Fruit fly (Drosophila melanogaster): ENCODE results near the gene CG14238.

CG14238 gene

DNA sequence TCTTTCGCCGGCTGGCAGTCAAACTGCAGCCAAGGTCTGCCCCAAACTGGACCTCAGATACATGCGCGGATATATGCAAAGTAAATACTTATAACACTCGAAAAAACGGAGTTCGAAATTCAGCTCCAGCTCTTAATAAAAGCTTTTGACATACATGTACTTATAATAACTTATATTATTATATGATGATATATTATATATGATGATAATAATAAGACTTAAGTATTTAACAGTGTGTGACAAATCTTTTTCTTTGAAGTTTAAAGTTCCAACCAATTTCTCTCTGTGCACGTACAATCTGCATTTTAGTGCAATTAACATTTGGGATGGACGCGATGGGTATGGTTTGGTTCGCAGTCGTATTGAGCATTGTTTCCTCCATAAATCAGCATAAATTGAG lies 28.4 kb upstream of the CG14238 start (continued):
- TF ChIP-seq CG3919 (GFP tag; optimal IDR thresholded peaks at IDR 0.05) (peak; percentile 30), CG6163 (GFP tag; IDR thresholded peaks at IDR 0.05) (no peak), Sox15 (GFP tag; optimal IDR thresholded peaks at IDR 0.05) (no peak), Met (GFP tag; optimal IDR thresholded peaks at IDR 0.05) (peak; percentile 5), Eip78C (GFP tag) (peak; percentile 83), Hr39 (GFP tag; optimal IDR thresholded peaks at IDR 0.05) (no peak), OdsH (GFP tag; optimal IDR thresholded peaks at IDR 0.05) (peak; percentile 50), CG6854 (GFP tag; optimal IDR thresholded peaks at IDR 0.05) (no peak), CG3032 (tag; optimal IDR thresholded peaks at IDR 0.05) (peak; percentile 22), CG8319 (GFP tag; optimal IDR thresholded peaks at IDR 0.05) (peak; percentile 47), Hr38 (GFP tag; optimal IDR thresholded peaks at IDR 0.05) (no peak), achi (GFP tag; optimal IDR thresholded peaks at IDR 0.05) (peak; percentile 43), pdm3 (GFP tag; optimal IDR thresholded peaks at IDR 0.05) (no peak), acj6 (GFP tag; optimal IDR thresholded peaks at IDR 0.05) (peak; percentile 57), topi (GFP tag; optimal IDR thresholded peaks at IDR 0.05) (peak; percentile 3), salr (GFP tag; optimal IDR thresholded peaks at IDR 0.05) (no peak), CG15336 (GFP tag; IDR thresholded peaks at IDR 0.05) (no peak), Ets21C (GFP tag; optimal IDR thresholded peaks at IDR 0.05) (no peak), CG34406 (GFP tag; optimal IDR thresholded peaks at IDR 0.05) (peak; percentile 61)

DNA sequence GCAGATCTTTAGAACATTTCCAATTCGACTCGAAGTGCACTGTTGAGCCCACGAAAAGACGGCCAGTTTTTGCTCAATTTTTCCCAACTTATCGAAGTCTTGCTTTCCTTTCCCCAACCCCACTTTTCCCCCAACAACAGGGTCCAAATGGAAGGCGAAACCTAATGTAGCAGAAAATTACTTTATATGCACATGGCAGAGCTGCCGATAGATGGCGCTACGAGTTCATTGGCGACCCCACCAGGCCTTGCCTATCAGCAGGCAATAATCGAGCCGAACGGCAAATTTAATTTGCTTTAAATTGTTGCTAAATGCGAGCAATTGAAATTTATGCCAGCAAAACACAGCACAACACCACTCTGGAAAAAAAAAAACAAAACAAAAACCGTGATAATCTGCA lies 25.5 kb upstream of the CG14238 start:
- no peak for TF ChIP-seq fd59A (GFP tag; optimal IDR thresholded peaks at IDR 0.05)
- TF ChIP-seq Eip93F (GFP tag; optimal IDR thresholded peaks at IDR 0.05), result no peak
- no peak for TF ChIP-seq CG32006 (GFP tag; optimal IDR thresholded peaks at IDR 0.05)
- TF ChIP-seq CG11294 (GFP tag; IDR thresholded peaks at IDR 0.05), result no peak
- TF ChIP-seq OdsH (GFP tag; optimal IDR thresholded peaks at IDR 0.05), result no peak
- TF ChIP-seq CG4318 (GFP tag; optimal IDR thresholded peaks at IDR 0.05), result no peak
- TF ChIP-seq CG15336 (GFP tag; IDR thresholded peaks at IDR 0.05), result no peak
- no peak for TF ChIP-seq CG6276 (GFP tag; optimal IDR thresholded peaks at IDR 0.05)
- no peak for TF ChIP-seq CG3032 (tag; optimal IDR thresholded peaks at IDR 0.05)
- TF ChIP-seq Sox15 (GFP tag; optimal IDR thresholded peaks at IDR 0.05), result no peak
- no peak for TF ChIP-seq CG11902 (GFP tag; optimal IDR thresholded peaks at IDR 0.05)
- no peak for TF ChIP-seq spab (GFP tag; optimal IDR thresholded peaks at IDR 0.05)
- TF ChIP-seq CG34406 (GFP tag; optimal IDR thresholded peaks at IDR 0.05), result no peak
- TF ChIP-seq achi (GFP tag; optimal IDR thresholded peaks at IDR 0.05), result no peak
- no peak for TF ChIP-seq dac (GFP tag; optimal IDR thresholded peaks at IDR 0.05)
- no peak for TF ChIP-seq salr (GFP tag; optimal IDR thresholded peaks at IDR 0.05)
- no peak for TF ChIP-seq fd85E (GFP tag; optimal IDR thresholded peaks at IDR 0.05)
- no peak for TF ChIP-seq net (GFP tag; optimal IDR thresholded peaks at IDR 0.05)
- no peak for TF ChIP-seq Lpt (GFP tag; optimal IDR thresholded peaks at IDR 0.05)
- TF ChIP-seq lz (GFP tag; optimal IDR thresholded peaks at IDR 0.05), result no peak

DNA sequence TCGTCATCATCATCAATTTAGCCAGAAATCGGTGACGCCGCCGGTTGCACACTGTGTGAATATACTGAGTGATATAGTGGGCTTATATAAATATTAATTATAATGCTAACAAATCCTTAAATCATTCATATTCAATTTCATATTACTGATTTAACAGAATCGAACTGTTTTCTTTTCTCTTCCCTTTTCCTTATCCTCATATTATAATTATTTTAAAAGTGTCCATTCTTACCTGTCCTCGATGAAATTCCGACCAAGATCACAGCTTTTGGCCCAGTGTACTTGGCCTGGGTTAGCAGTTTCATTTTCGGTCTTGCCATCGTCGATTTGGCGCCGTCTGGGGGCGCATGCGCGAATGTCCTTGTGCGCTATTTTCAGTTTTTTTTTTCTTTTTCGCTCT lies 25.1 kb upstream of the CG14238 start:
- TF ChIP-seq CG3032 (tag; optimal IDR thresholded peaks at IDR 0.05), result peak; percentile 7
- no peak for TF ChIP-seq net (GFP tag; optimal IDR thresholded peaks at IDR 0.05)
- peak; percentile 3 for TF ChIP-seq acj6 (GFP tag; optimal IDR thresholded peaks at IDR 0.05)
- no peak for TF ChIP-seq topi (GFP tag; optimal IDR thresholded peaks at IDR 0.05)
- no peak for TF ChIP-seq CG34406 (GFP tag; optimal IDR thresholded peaks at IDR 0.05)
- no peak for TF ChIP-seq CG11902 (GFP tag; optimal IDR thresholded peaks at IDR 0.05)
- peak; percentile 22 for TF ChIP-seq CG4318 (GFP tag; optimal IDR thresholded peaks at IDR 0.05)
- no peak for TF ChIP-seq salr (GFP tag; optimal IDR thresholded peaks at IDR 0.05)
- no peak for TF ChIP-seq CG6808 (GFP tag; optimal IDR thresholded peaks at IDR 0.05)
- TF ChIP-seq CG6854 (GFP tag; optimal IDR thresholded peaks at IDR 0.05), result no peak
- no peak for TF ChIP-seq Sox14 (GFP tag; optimal IDR thresholded peaks at IDR 0.05)
- no peak for TF ChIP-seq esn (GFP tag; optimal IDR thresholded peaks at IDR 0.05)
- TF ChIP-seq CG9139 (GFP tag; optimal IDR thresholded peaks at IDR 0.05), result no peak
- TF ChIP-seq dsx (GFP tag; optimal IDR thresholded peaks at IDR 0.05; ENCODE audit: poor library complexity, severe bottlenecking), result no peak
- TF ChIP-seq Ets21C (GFP tag; optimal IDR thresholded peaks at IDR 0.05), result no peak
- TF ChIP-seq Ets96B (tag; optimal IDR thresholded peaks at IDR 0.05), result no peak
- TF ChIP-seq fkh (GFP tag; optimal IDR thresholded peaks at IDR 0.05), result no peak
- TF ChIP-seq CG8632 (GFP tag; optimal IDR thresholded peaks at IDR 0.05), result peak; percentile 6
- TF ChIP-seq Blimp-1 (GFP tag; optimal IDR thresholded peaks at IDR 0.05), result no peak
- peak; percentile 15 for TF ChIP-seq CG6276 (GFP tag; optimal IDR thresholded peaks at IDR 0.05)
- no peak for TF ChIP-seq dac (GFP tag; optimal IDR thresholded peaks at IDR 0.05)
- no peak for TF ChIP-seq Hr39 (GFP tag; optimal IDR thresholded peaks at IDR 0.05)
- no peak for TF ChIP-seq CG10631 (GFP tag; optimal IDR thresholded peaks at IDR 0.05)
- TF ChIP-seq fd59A (GFP tag; optimal IDR thresholded peaks at IDR 0.05), result no peak
- TF ChIP-seq lz (GFP tag; optimal IDR thresholded peaks at IDR 0.05), result no peak
- no peak for TF ChIP-seq Eip75B (GFP tag; optimal IDR thresholded peaks at IDR 0.05)
- TF ChIP-seq CG6163 (GFP tag; IDR thresholded peaks at IDR 0.05), result no peak
- no peak for TF ChIP-seq Eip93F (GFP tag; optimal IDR thresholded peaks at IDR 0.05)
- no peak for TF ChIP-seq Lpt (GFP tag; optimal IDR thresholded peaks at IDR 0.05)
- TF ChIP-seq CG8319 (GFP tag; optimal IDR thresholded peaks at IDR 0.05), result no peak
- TF ChIP-seq CG32006 (GFP tag; optimal IDR thresholded peaks at IDR 0.05), result peak; percentile 62
- TF ChIP-seq ss (GFP tag; optimal IDR thresholded peaks at IDR 0.05), result no peak
- no peak for TF ChIP-seq cyc (GFP tag; optimal IDR thresholded peaks at IDR 0.05)
